Worm (Caenorhabditis elegans) whole organism, midembryonic: Measurements from ENCODE around the gene clec-238.

Experiments
- T22C8.4 ChIP-seq: fragments of 200-800 bp; sonication (Bioruptor generic); IDR thresholded peaks from 2 replicates; pipeline ENCODE4 v1.3.6; 2022; ENCODE audit warnings: missing genetic modification characterization, missing compliant biosample characterization
- cog-1 ChIP-seq: sonication (generic microtip); optimal IDR thresholded peaks from 2 replicates; lab custom pipeline; 2016; ENCODE audit warnings: missing genetic modification characterization, missing compliant biosample characterization
- flt-1 ChIP-seq: fragments of 200-800 bp; sonication (Bioruptor generic); IDR thresholded peaks from 2 replicates; pipeline ENCODE4 v1.3.6; 2022; ENCODE audit warnings: missing genetic modification characterization, missing compliant biosample characterization
- klf-2 ChIP-seq: fragments of 200-800 bp; sonication (Bioruptor generic); conservative IDR thresholded peaks from 2 replicates; pipeline ENCODE4 v1.3.6; 2022; ENCODE audit warnings: missing genetic modification reagents, missing genetic modification characterization, missing compliant biosample characterization
- med-1 ChIP-seq: sonication (generic microtip); optimal IDR thresholded peaks from 2 replicates; lab custom pipeline; 2017; ENCODE audit warnings: missing genetic modification characterization, mild to moderate bottlenecking, missing compliant biosample characterization, antibody characterized with exemption, missing genetic modification reagents; ENCODE audit not compliant: insufficient read depth
- ref-1 ChIP-seq: fragments of 200-800 bp; sonication (Bioruptor generic); conservative IDR thresholded peaks from 2 replicates; pipeline ENCODE4 v1.3.6; 2022; ENCODE audit warnings: missing genetic modification reagents, missing genetic modification characterization, missing compliant biosample characterization
- tab-1 ChIP-seq: fragments of 200-800 bp; sonication (Bioruptor generic); IDR thresholded peaks from 2 replicates; pipeline ENCODE4 v1.3.6; 2022; ENCODE audit warnings: missing genetic modification characterization, missing compliant biosample characterization
- ztf-23 ChIP-seq: fragments of 200-800 bp; sonication (Bioruptor generic); IDR thresholded peaks from 2 replicates; pipeline ENCODE4 v1.3.6; 2022; ENCODE audit warnings: missing genetic modification reagents, missing genetic modification characterization, missing compliant biosample characterization
- ztf-29 ChIP-seq: fragments of 200-800 bp; sonication (Bioruptor generic); IDR thresholded peaks from 2 replicates; pipeline ENCODE4 v1.3.6; 2022; ENCODE audit warnings: missing genetic modification reagents, missing genetic modification characterization, missing compliant biosample characterization

The clec-238 gene

ce11 chrV:16965655-16966054 lies 14.1 kb downstream of the clec-238 start, which contains the start of gene efl-1:
efl-1 (minus strand) TSS chrV:16965675.
- TF ChIP-seq ref-1 (GFP tag; lab: Robert Waterston, UW) = no peak
- peak; percentile 65; the same call in 1 of the 2 replicates for TF ChIP-seq ztf-23

- TF ChIP-seq T22C8.4 (GFP tag; lab: Robert Waterston, UW) (no peak), ztf-29 (GFP tag; lab: Robert Waterston, UW) (no peak), ref-1 (GFP tag; lab: Robert Waterston, UW) (no peak), cog-1 (tag; lab: Kevin White, UChicago) (no peak), med-1 (no peak), flt-1 (no peak), ztf-23 (no peak), tab-1 (GFP tag; lab: Robert Waterston, UW) (no peak), klf-2 (no peak)
Observed at ce11 chrV:16966636-16967035, 15.0 kb downstream of the clec-238 start, which contains the start of gene fbxa-90. fbxa-90 (plus strand) TSS chrV:16966814.

- TF ChIP-seq ref-1 (GFP tag; lab: Robert Waterston, UW) (no peak), ztf-23 (no peak), ztf-29 (GFP tag; lab: Robert Waterston, UW) (no peak), tab-1 (GFP tag; lab: Robert Waterston, UW) (no peak), cog-1 (tag; lab: Kevin White, UChicago) (no peak), flt-1 (no peak), klf-2 (no peak)
Observed at ce11 chrV:16972134-16972533, 20.5 kb downstream of the clec-238 start, which contains the start of gene srh-119. srh-119 (plus strand) TSS chrV:16972434.

ce11 chrV:16973338-16973737 lies 21.7 kb downstream of the clec-238 start:
- TF ChIP-seq ztf-23 = no peak
- no peak for TF ChIP-seq klf-2
- TF ChIP-seq cog-1 (tag; lab: Kevin White, UChicago) = no peak
- no peak for TF ChIP-seq med-1
- TF ChIP-seq flt-1 = no peak
- TF ChIP-seq ztf-29 (GFP tag; lab: Robert Waterston, UW) = no peak
- TF ChIP-seq tab-1 (GFP tag; lab: Robert Waterston, UW) = no peak
- no peak for TF ChIP-seq ref-1 (GFP tag; lab: Robert Waterston, UW)
- TF ChIP-seq T22C8.4 (GFP tag; lab: Robert Waterston, UW) = no peak

ce11 chrV:16974919-16975318 lies 23.3 kb downstream of the clec-238 start, which contains the start of gene srx-54:
srx-54 (plus strand) TSS chrV:16975219.
- no peak for TF ChIP-seq klf-2
- no peak for TF ChIP-seq tab-1 (GFP tag; lab: Robert Waterston, UW)
- TF ChIP-seq flt-1 = no peak
- TF ChIP-seq med-1 = no peak
- TF ChIP-seq ztf-29 (GFP tag; lab: Robert Waterston, UW) = no peak
- no peak for TF ChIP-seq cog-1 (tag; lab: Kevin White, UChicago)
- TF ChIP-seq T22C8.4 (GFP tag; lab: Robert Waterston, UW) = no peak
- no peak for TF ChIP-seq ref-1 (GFP tag; lab: Robert Waterston, UW)
- no peak for TF ChIP-seq ztf-23

- TF ChIP-seq ref-1 (GFP tag; lab: Robert Waterston, UW) (no peak), tab-1 (GFP tag; lab: Robert Waterston, UW) (no peak), klf-2 (no peak)
Observed at ce11 chrV:16980368-16980767, 28.8 kb downstream of the clec-238 start, which contains the start of gene srz-54. srz-54 (plus strand) TSS chrV:16980668.

ce11 chrV:16987035-16987434 lies 35.4 kb downstream of the clec-238 start, which contains the start of gene Y102A5C.40:
Y102A5C.40 (minus strand) TSS chrV:16987135.
- TF ChIP-seq T22C8.4 (GFP tag; lab: Robert Waterston, UW) (no peak), flt-1 (no peak), tab-1 (GFP tag; lab: Robert Waterston, UW) (no peak), ztf-29 (GFP tag; lab: Robert Waterston, UW) (no peak)

- TF ChIP-seq cog-1 (tag; lab: Kevin White, UChicago) (no peak), tab-1 (GFP tag; lab: Robert Waterston, UW) (no peak), ztf-29 (GFP tag; lab: Robert Waterston, UW) (no peak), flt-1 (no peak), med-1 (no peak), T22C8.4 (GFP tag; lab: Robert Waterston, UW) (no peak), klf-2 (no peak), ref-1 (GFP tag; lab: Robert Waterston, UW) (no peak), ztf-23 (no peak)
Observed at ce11 chrV:16987783-16988182, 36.2 kb downstream of the clec-238 start.

ce11 chrV:16988614-16989013 lies 37.0 kb downstream of the clec-238 start, which contains the start of gene Y102A5C.27:
Y102A5C.27 (minus strand) TSS chrV:16988714.
- TF ChIP-seq med-1 (no peak), klf-2 (no peak), cog-1 (tag; lab: Kevin White, UChicago) (no peak), T22C8.4 (GFP tag; lab: Robert Waterston, UW) (no peak), flt-1 (no peak), ref-1 (GFP tag; lab: Robert Waterston, UW) (no peak), tab-1 (GFP tag; lab: Robert Waterston, UW) (no peak), ztf-23 (no peak), ztf-29 (GFP tag; lab: Robert Waterston, UW) (no peak)

- TF ChIP-seq ref-1 (GFP tag; lab: Robert Waterston, UW) (no peak), ztf-29 (GFP tag; lab: Robert Waterston, UW) (no peak), klf-2 (no peak), tab-1 (GFP tag; lab: Robert Waterston, UW) (no peak), flt-1 (no peak), T22C8.4 (GFP tag; lab: Robert Waterston, UW) (no peak), cog-1 (tag; lab: Kevin White, UChicago) (no peak), med-1 (no peak), ztf-23 (no peak)
Observed at ce11 chrV:16991734-16992133, 40.1 kb downstream of the clec-238 start, which contains the start of gene srz-95. srz-95 (plus strand) TSS chrV:16992034.

- TF ChIP-seq tab-1 (GFP tag; lab: Robert Waterston, UW) (no peak), ref-1 (GFP tag; lab: Robert Waterston, UW) (no peak), cog-1 (tag; lab: Kevin White, UChicago) (no peak), med-1 (no peak), flt-1 (no peak), T22C8.4 (GFP tag; lab: Robert Waterston, UW) (no peak), ztf-29 (GFP tag; lab: Robert Waterston, UW) (no peak)
Observed at ce11 chrV:16992383-16992782, 40.8 kb downstream of the clec-238 start.
